Fruit fly (Drosophila melanogaster) whole organism: ENCODE results near the gene CG34256.

Source experiments
- Dll ChIP-seq: fragments of >200 bp; optimal IDR thresholded peaks from 2 replicates; lab custom pipeline; 2017
- usp ChIP-seq: fragments of >200 bp; optimal IDR thresholded peaks from 2 replicates; lab custom pipeline; 2017; ENCODE audit warnings: missing biosample characterization, missing genetic modification characterization, mixed read lengths

dm6 chr3L:18988055-18988819 is 1.4 kb downstream of the CG34256 start, which contains the start of gene CG11619:
- TF ChIP-seq usp (GFP tag; lab: Kevin White, UChicago) (no peak), Dll (no peak)
